Worm (Caenorhabditis elegans): ENCODE measurements around the gene C16C10.2.

DNA sequence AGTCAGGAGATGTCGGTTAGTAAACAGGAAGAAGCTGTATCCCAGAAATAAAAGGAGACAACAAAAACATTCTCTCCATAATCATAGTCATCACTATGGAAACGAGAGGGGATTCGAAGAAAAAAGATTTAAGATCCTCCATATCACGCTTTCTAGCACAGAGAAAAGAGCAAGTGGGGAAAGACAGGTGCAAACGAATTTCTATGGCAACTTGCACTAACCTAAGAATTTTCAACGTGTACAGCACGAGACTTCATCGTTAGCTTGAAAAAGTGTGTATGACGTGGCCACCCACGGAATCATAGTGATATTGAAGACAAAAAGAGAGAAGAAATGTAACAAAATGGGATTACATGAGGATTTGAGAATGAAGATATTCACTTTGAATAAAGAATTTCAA is 42.4 kb upstream of the C16C10.2 start:
- TF ChIP-seq dmd-4 (tag; optimal IDR thresholded peaks at IDR 0.05) = no peak
- TF ChIP-seq lin-13 (GFP tag; optimal IDR thresholded peaks at IDR 0.05) = no peak
- TF ChIP-seq unc-55 (GFP tag; optimal IDR thresholded peaks at IDR 0.05) = no peak
- TF ChIP-seq nhr-11 (tag; optimal IDR thresholded peaks at IDR 0.05) = no peak

Data from whole organism, L2 larva.